Fruit fly (Drosophila melanogaster): ENCODE data around the gene CG42834.

Gene CG42834

dm6 chr3R:17385329-17386019 lies 33.1 kb upstream of the CG42834 start (continued):
- TF ChIP-seq wek (GFP tag; optimal IDR thresholded peaks at IDR 0.05): peak; percentile 46
- TF ChIP-seq mld (GFP tag; IDR thresholded peaks at IDR 0.05; ENCODE audit: partially characterized antibody): no peak
- peak; percentile 41; the same call in 1 of the 2 replicates for TF ChIP-seq CG4730 (GFP tag; IDR thresholded peaks at IDR 0.05)
- peak; percentile 55 to 56 for TF ChIP-seq chif (GFP tag; optimal IDR thresholded peaks at IDR 0.05)
- TF ChIP-seq CG10959 (GFP tag; IDR thresholded peaks at IDR 0.05): no peak
- TF ChIP-seq usp (GFP tag; optimal IDR thresholded peaks at IDR 0.05): no peak
- peak; percentile 53 for TF ChIP-seq bab2 (GFP tag; optimal IDR thresholded peaks at IDR 0.05)
- peak; percentile 83 for TF ChIP-seq CG2120 (GFP tag; optimal IDR thresholded peaks at IDR 0.05)
- TF ChIP-seq knrl (GFP tag; IDR thresholded peaks at IDR 0.05; ENCODE audit: partially characterized antibody): peak; percentile 39; the same call in 1 of the 3 replicates
- TF ChIP-seq h (optimal IDR thresholded peaks at IDR 0.05): no peak
- peak; percentile 76 for TF ChIP-seq lab (GFP tag; optimal IDR thresholded peaks at IDR 0.05)
- peak; percentile 69 for TF ChIP-seq CoRest (tag; optimal IDR thresholded peaks at IDR 0.05)
- no peak for TF ChIP-seq Lpt (GFP tag; optimal IDR thresholded peaks at IDR 0.05)
- no peak for TF ChIP-seq Doc2 (GFP tag; IDR thresholded peaks at IDR 0.05)
- peak; percentile 42; the same call in 1 of the 2 replicates for TF ChIP-seq Adf1 (GFP tag; IDR thresholded peaks at IDR 0.05)
- no peak for TF ChIP-seq CG1602 (GFP tag; optimal IDR thresholded peaks at IDR 0.05)
- 0 out of 2 replicates have a peak, but pooled peaks have one; percentile 45 for TF ChIP-seq aop (GFP tag; IDR thresholded peaks at IDR 0.05)
- TF ChIP-seq zfh2 (GFP tag; optimal IDR thresholded peaks at IDR 0.05): peak; percentile 61
- TF ChIP-seq tx (GFP tag; optimal IDR thresholded peaks at IDR 0.05): peak; percentile 66
- TF ChIP-seq Sry-β (GFP tag; optimal IDR thresholded peaks at IDR 0.05): no peak
- TF ChIP-seq sd (tag; optimal IDR thresholded peaks at IDR 0.05): peak; percentile 72
- no peak for TF ChIP-seq gcm (GFP tag; optimal IDR thresholded peaks at IDR 0.05)
- TF ChIP-seq pho (GFP tag; optimal IDR thresholded peaks at IDR 0.05): peak; percentile 56
- no peak for TF ChIP-seq hth (optimal IDR thresholded peaks at IDR 0.05)
- TF ChIP-seq CG17186 (GFP tag; optimal IDR thresholded peaks at IDR 0.05): peak; percentile 71
- TF ChIP-seq Fer3 (tag; optimal IDR thresholded peaks at IDR 0.05): peak; percentile 49
- TF ChIP-seq CG2875 (GFP tag; optimal IDR thresholded peaks at IDR 0.05): peak; percentile 34
- no peak for TF ChIP-seq TFAM (GFP tag; optimal IDR thresholded peaks at IDR 0.05)
- TF ChIP-seq row (GFP tag; IDR thresholded peaks at IDR 0.05): peak; percentile 74
- no peak for TF ChIP-seq eyg (GFP tag; optimal IDR thresholded peaks at IDR 0.05)
- TF ChIP-seq CG5245 (GFP tag; optimal IDR thresholded peaks at IDR 0.05): peak; percentile 35
- peak; percentile 38 for TF ChIP-seq bigmax (GFP tag; optimal IDR thresholded peaks at IDR 0.05)
- peak; percentile 65 for TF ChIP-seq CG7987 (GFP tag; optimal IDR thresholded peaks at IDR 0.05)
- TF ChIP-seq CG9876 (GFP tag; optimal IDR thresholded peaks at IDR 0.05): no peak
- TF ChIP-seq inv (GFP tag; IDR thresholded peaks at IDR 0.05; ENCODE audit: partially characterized antibody): no peak
- peak; percentile 46 for TF ChIP-seq CG16863 (GFP tag; optimal IDR thresholded peaks at IDR 0.05)
- TF ChIP-seq Elba2 (GFP tag; optimal IDR thresholded peaks at IDR 0.05): peak; percentile 34
- TF ChIP-seq crc (GFP tag; optimal IDR thresholded peaks at IDR 0.05): peak; percentile 38
- peak; percentile 56; the same call in 1 of the 2 replicates for TF ChIP-seq CG6689 (GFP tag; IDR thresholded peaks at IDR 0.05)
- TF ChIP-seq MTF-1 (GFP tag; optimal IDR thresholded peaks at IDR 0.05; ENCODE audit: borderline replicate concordance): no peak
- TF ChIP-seq scrt (GFP tag; optimal IDR thresholded peaks at IDR 0.05): peak; percentile 34
- TF ChIP-seq CG1529 (GFP tag; optimal IDR thresholded peaks at IDR 0.05): no peak
- peak; percentile 9 for TF ChIP-seq CG17802 (tag; optimal IDR thresholded peaks at IDR 0.05)
- peak; percentile 73 for TF ChIP-seq CG2678 (tag; optimal IDR thresholded peaks at IDR 0.05)
